Worm (Caenorhabditis elegans): ENCODE measurements around the gene mdt-8.

- TF ChIP-seq nhr-232 (tag; optimal IDR thresholded peaks at IDR 0.05) (no peak), ets-4 (tag; optimal IDR thresholded peaks at IDR 0.05) (no peak), elt-2 (tag; optimal IDR thresholded peaks at IDR 0.05) (no peak), unc-86 (tag; optimal IDR thresholded peaks at IDR 0.05) (no peak), ama-1 (optimal IDR thresholded peaks at IDR 0.05) (no peak), F13H6.1 (tag; optimal IDR thresholded peaks at IDR 0.05) (no peak), fax-1 (tag; optimal IDR thresholded peaks at IDR 0.05) (no peak)
Observed at ce11 chrII:11487999-11488398, 45.6 kb downstream of the mdt-8 start, which contains the start of gene B0334.13.

Measured in whole organism, late embryonic.